Worm (Caenorhabditis elegans): ENCODE measurements around the gene panl-2.

Gene panl-2

DNA sequence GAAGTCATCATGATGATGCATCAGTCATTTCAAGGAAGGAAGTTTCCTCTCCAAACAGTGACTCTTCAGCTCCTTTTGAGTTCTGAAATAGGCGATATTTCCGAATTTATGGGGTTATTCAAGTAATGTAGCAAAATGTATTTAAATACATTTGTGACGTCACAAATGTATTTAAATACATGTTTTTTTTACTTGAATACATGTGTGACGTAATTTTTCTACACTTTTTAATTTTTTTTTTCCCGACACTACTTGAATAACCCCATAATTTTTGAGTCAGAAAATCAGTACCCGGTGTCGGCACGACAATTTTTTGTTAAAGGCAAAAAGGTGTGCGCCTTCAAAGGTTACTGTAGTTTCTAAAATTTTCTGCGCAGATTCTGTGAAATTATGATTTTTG is 7.0 kb upstream of the panl-2 start:
- TF ChIP-seq xnd-1 (tag; optimal IDR thresholded peaks at IDR 0.05): no peak
- TF ChIP-seq lsl-1 (GFP tag; optimal IDR thresholded peaks at IDR 0.05): no peak
- TF ChIP-seq somi-1 (GFP tag; optimal IDR thresholded peaks at IDR 0.05): no peak
- no peak for TF ChIP-seq egrh-3 (GFP tag; IDR thresholded peaks at IDR 0.05)
- TF ChIP-seq nhr-90 (tag; optimal IDR thresholded peaks at IDR 0.05): no peak
- no peak for TF ChIP-seq K11D2.4 (GFP tag; IDR thresholded peaks at IDR 0.05)
- no peak for TF ChIP-seq bed-2 (GFP tag; IDR thresholded peaks at IDR 0.05)
- TF ChIP-seq Y79H2A.3 (GFP tag; conservative IDR thresholded peaks at IDR 0.05): no peak
- TF ChIP-seq aptf-2 (GFP tag; conservative IDR thresholded peaks at IDR 0.05): no peak

DNA sequence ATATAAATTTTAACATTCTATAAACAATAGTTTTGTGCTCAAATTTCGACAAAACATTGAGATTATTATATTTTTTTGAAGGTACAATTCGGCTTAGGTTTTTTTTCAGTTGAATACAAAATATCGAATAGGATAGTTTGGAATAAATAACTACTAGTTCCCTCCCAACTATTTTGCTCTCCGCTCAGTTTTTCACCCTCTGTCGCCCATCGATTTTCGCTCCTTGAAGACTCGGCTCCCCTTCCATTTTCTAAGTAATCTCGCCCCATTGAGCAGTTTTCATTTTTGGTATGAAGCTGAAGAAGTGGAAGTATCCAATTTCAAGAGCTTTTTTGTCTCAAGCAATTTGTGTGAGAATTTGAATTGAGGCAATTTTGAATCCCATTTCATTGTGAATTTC is 5.8 kb upstream of the panl-2 start, which contains the start of gene F31E3.2:
TSS of gene F31E3.2 (plus strand) at position 301 of the 400 bp plus-strand sequence.
- TF ChIP-seq cebp-1 (GFP tag; IDR thresholded peaks at IDR 0.05): no peak
- TF ChIP-seq cebp-1 (tag; optimal IDR thresholded peaks at IDR 0.05): no peak
- TF ChIP-seq ceh-91 (GFP tag; IDR thresholded peaks at IDR 0.05): no peak
- no peak for TF ChIP-seq nhr-90 (tag; optimal IDR thresholded peaks at IDR 0.05)
- TF ChIP-seq him-1 (tag; optimal IDR thresholded peaks at IDR 0.05): peak; percentile 4
- no peak for TF ChIP-seq mes-4 (tag; optimal IDR thresholded peaks at IDR 0.05)
- TF ChIP-seq C17E4.6 (GFP tag; IDR thresholded peaks at IDR 0.05): 0 out of 2 replicates have a peak, but pooled peaks have one; percentile 51
- TF ChIP-seq D2030.7 (GFP tag; IDR thresholded peaks at IDR 0.05): 0 out of 2 replicates have a peak, but pooled peaks have one; percentile 22
- TF ChIP-seq snpc-4 (GFP tag; optimal IDR thresholded peaks at IDR 0.05): no peak
- TF ChIP-seq snpc-4 (tag; optimal IDR thresholded peaks at IDR 0.05): no peak
- no peak for TF ChIP-seq cebp-2 (GFP tag; IDR thresholded peaks at IDR 0.05)
- no peak for TF ChIP-seq atf-7 (tag; optimal IDR thresholded peaks at IDR 0.05)
- no peak for TF ChIP-seq dpl-1 (GFP tag; optimal IDR thresholded peaks at IDR 0.05)

ce11 chrIII:6971662-6972284 is 3.8 kb upstream of the panl-2 start, which contains the start of the genes eef-1A.1 and rfc-4:
Gene eef-1A.1 (minus strand): TSS chrIII:6971712.
Gene rfc-4 (plus strand): TSS chrIII:6972253.
- TF ChIP-seq rpc-1 (optimal IDR thresholded peaks at IDR 0.05) (peak; percentile 16), rpc-1 (tag; optimal IDR thresholded peaks at IDR 0.05) (no peak), nfyb-1 (GFP tag; IDR thresholded peaks at IDR 0.05) (peak; percentile 94), hmg-20 (GFP tag; IDR thresholded peaks at IDR 0.05) (no peak), somi-1 (GFP tag; optimal IDR thresholded peaks at IDR 0.05) (peak; percentile 72), lin-40 (tag; optimal IDR thresholded peaks at IDR 0.05) (peak; percentile 89), F49E8.2 (tag; optimal IDR thresholded peaks at IDR 0.05; ENCODE audit: insufficient read depth) (peak; percentile 89), tlf-1 (GFP tag; optimal IDR thresholded peaks at IDR 0.05) (peak; percentile 94), dpl-1 (GFP tag; optimal IDR thresholded peaks at IDR 0.05) (peak; percentile 82), tbp1 (GFP tag; optimal IDR thresholded peaks at IDR 0.05) (peak; percentile 75), B0019.2 (GFP tag; conservative IDR thresholded peaks at IDR 0.05) (no peak; the same call in 1 of the 2 replicates), let-607 (tag; optimal IDR thresholded peaks at IDR 0.05) (peak; percentile 66 to 84), Y79H2A.3 (GFP tag; conservative IDR thresholded peaks at IDR 0.05) (no peak), C17E4.6 (GFP tag; IDR thresholded peaks at IDR 0.05) (0 out of 2 replicates have a peak, but pooled peaks have one; percentile 25), nhr-80 (tag; optimal IDR thresholded peaks at IDR 0.05) (peak; percentile 79), ztf-25 (GFP tag; IDR thresholded peaks at IDR 0.05) (no peak), athp-1 (tag; optimal IDR thresholded peaks at IDR 0.05) (peak; percentile 51), F33H1.4 (GFP tag; IDR thresholded peaks at IDR 0.05) (peak; percentile 99), gei-17 (GFP tag; optimal IDR thresholded peaks at IDR 0.05) (peak; percentile 58), him-1 (tag; optimal IDR thresholded peaks at IDR 0.05) (peak; percentile 60), zim-3 (tag; optimal IDR thresholded peaks at IDR 0.05) (no peak), fkh-3 (tag; optimal IDR thresholded peaks at IDR 0.05) (no peak), akir-1 (GFP tag; optimal IDR thresholded peaks at IDR 0.05) (no peak), lsl-1 (GFP tag; optimal IDR thresholded peaks at IDR 0.05) (peak; percentile 90), ZK185.1 (tag; optimal IDR thresholded peaks at IDR 0.05; ENCODE audit: poor library complexity, severe bottlenecking) (peak; percentile 92), unc-130 (GFP tag; optimal IDR thresholded peaks at IDR 0.05) (peak; percentile 67), Y67H2A.10 (GFP tag; conservative IDR thresholded peaks at IDR 0.05) (peak; percentile 74; the same call in 1 of the 2 replicates), ztf-3 (GFP tag; optimal IDR thresholded peaks at IDR 0.05) (no peak), ceh-91 (GFP tag; IDR thresholded peaks at IDR 0.05) (peak; percentile 77), F57C9.4 (tag; optimal IDR thresholded peaks at IDR 0.05) (no peak), C06A6.2 (GFP tag; conservative IDR thresholded peaks at IDR 0.05) (peak; percentile 72)

Measured in whole organism, young adult.